Worm (Caenorhabditis elegans) whole organism, young adult: ENCODE data around the gene nra-1.

Experiments
- B0019.2 ChIP-seq: fragments of 200-800 bp; sonication (Bioruptor generic); conservative IDR thresholded peaks from 2 replicates; pipeline ENCODE4 v1.3.6; 2022; ENCODE audit warnings: missing genetic modification reagents, missing genetic modification characterization, missing compliant biosample characterization
- C06A6.2 ChIP-seq: fragments of 200-800 bp; sonication (Bioruptor generic); conservative IDR thresholded peaks from 2 replicates; pipeline ENCODE4 v1.3.6; 2022; ENCODE audit warnings: missing genetic modification characterization, missing compliant biosample characterization
- F22D6.2 ChIP-seq: sonication (generic microtip); optimal IDR thresholded peaks from 2 replicates; lab custom pipeline; 2016; ENCODE audit warnings: mild to moderate bottlenecking, missing genetic modification characterization, missing compliant biosample characterization
- F33H1.4 ChIP-seq: fragments of 200-800 bp; sonication (Bioruptor generic); IDR thresholded peaks from 2 replicates; pipeline ENCODE4 v1.3.6; 2022; ENCODE audit warnings: missing genetic modification reagents, missing genetic modification characterization, missing compliant biosample characterization
- F52B5.7 ChIP-seq: sonication (generic microtip); optimal IDR thresholded peaks from 2 replicates; lab custom pipeline; 2016; ENCODE audit warnings: mild to moderate bottlenecking, missing genetic modification characterization, missing compliant biosample characterization
- K11D2.4 ChIP-seq: fragments of 200-800 bp; sonication (Bioruptor generic); IDR thresholded peaks from 2 replicates; pipeline ENCODE4 v1.3.6; 2022; ENCODE audit warnings: missing genetic modification reagents, missing genetic modification characterization, missing compliant biosample characterization
- Y53F4B.3 ChIP-seq: fragments of 200-800 bp; sonication (Bioruptor generic); IDR thresholded peaks from 2 replicates; pipeline ENCODE4 v1.3.6; 2022; ENCODE audit warnings: missing genetic modification reagents, missing genetic modification characterization, missing compliant biosample characterization
- ZK185.1 ChIP-seq: sonication (generic microtip); optimal IDR thresholded peaks from 2 replicates; lab custom pipeline; 2016; ENCODE audit warnings: mild to moderate bottlenecking, missing genetic modification characterization, missing compliant biosample characterization; ENCODE audit not compliant: poor library complexity, severe bottlenecking
- attf-3 ChIP-seq: fragments of 200-800 bp; sonication (Bioruptor generic); conservative IDR thresholded peaks from 2 replicates; pipeline ENCODE4 v1.3.6; 2022; ENCODE audit warnings: missing genetic modification reagents, missing genetic modification characterization, missing compliant biosample characterization
- bed-1 ChIP-seq: fragments of 200-800 bp; sonication (Bioruptor generic); IDR thresholded peaks from 2 replicates; pipeline ENCODE4 v1.3.6; 2022; ENCODE audit warnings: missing genetic modification reagents, missing genetic modification characterization, missing compliant biosample characterization
- bed-2 ChIP-seq: fragments of 200-800 bp; sonication (Bioruptor generic); IDR thresholded peaks from 2 replicates; pipeline ENCODE4 v1.3.6; 2022; ENCODE audit warnings: missing genetic modification reagents, missing genetic modification characterization, missing compliant biosample characterization
- cebp-2 ChIP-seq: fragments of 200-800 bp; sonication (Bioruptor generic); IDR thresholded peaks from 2 replicates; pipeline ENCODE4 v1.3.6; 2022; ENCODE audit warnings: missing genetic modification characterization, missing compliant biosample characterization
- ceh-100 ChIP-seq: fragments of 200-800 bp; sonication (Bioruptor generic); IDR thresholded peaks from 2 replicates; pipeline ENCODE4 v1.3.6; 2022; ENCODE audit warnings: missing genetic modification reagents, missing genetic modification characterization, missing compliant biosample characterization
- ceh-58 ChIP-seq: fragments of 200-800 bp; sonication (Bioruptor generic); IDR thresholded peaks from 2 replicates; pipeline ENCODE4 v1.3.6; 2022; ENCODE audit warnings: missing genetic modification characterization, missing compliant biosample characterization
- ceh-79 ChIP-seq: sonication (generic microtip); optimal IDR thresholded peaks from 2 replicates; lab custom pipeline; 2017; ENCODE audit warnings: mild to moderate bottlenecking, missing genetic modification characterization, missing compliant biosample characterization
- ceh-91 ChIP-seq: fragments of 200-800 bp; sonication (Bioruptor generic); IDR thresholded peaks from 2 replicates; pipeline ENCODE4 v1.3.6; 2022; ENCODE audit warnings: missing genetic modification reagents, missing genetic modification characterization, missing compliant biosample characterization
- dpl-1 ChIP-seq: fragments of 150-350 bp; optimal IDR thresholded peaks from 2 replicates; lab custom pipeline; 2014; ENCODE audit warnings: missing biosample characterization, missing genetic modification reagents, missing genetic modification characterization
- ekl-4 ChIP-seq: fragments of 200-800 bp; sonication (Bioruptor generic); IDR thresholded peaks from 2 replicates; pipeline ENCODE4 v1.3.6; 2022; ENCODE audit warnings: missing genetic modification reagents, missing genetic modification characterization, missing compliant biosample characterization
- hlh-12 ChIP-seq: sonication (generic microtip); optimal IDR thresholded peaks from 2 replicates; lab custom pipeline; 2016; ENCODE audit warnings: missing genetic modification characterization, missing compliant biosample characterization
- hmg-20 ChIP-seq: fragments of 200-800 bp; sonication (Bioruptor generic); IDR thresholded peaks from 2 replicates; pipeline ENCODE4 v1.3.6; 2022; ENCODE audit warnings: missing genetic modification reagents, missing genetic modification characterization, missing compliant biosample characterization
- let-607 ChIP-seq, 2 experiments: fragments of 200-800 bp in 1 of 2; sonication (Bioruptor generic) in 1 of 2; sonication (generic microtip) in 1 of 2; optimal IDR thresholded peaks; 2 replicates each; lab custom pipeline; 2016 to 2018; ENCODE audit warnings: mild to moderate bottlenecking in 2 of 2, missing compliant biosample characterization in 2 of 2, missing genetic modification characterization in 2 of 2, moderate library complexity in 2 of 2, missing genotype in 1 of 2
- lin-40 ChIP-seq: sonication (generic microtip); optimal IDR thresholded peaks from 2 replicates; lab custom pipeline; 2016; ENCODE audit warnings: missing genetic modification characterization, mild to moderate bottlenecking, missing compliant biosample characterization, missing genotype, missing genetic modification reagents
- lin-54 ChIP-seq: fragments of 200-800 bp; sonication (Bioruptor generic); optimal IDR thresholded peaks from 2 replicates; lab custom pipeline; 2018; ENCODE audit warnings: mild to moderate bottlenecking, missing genetic modification characterization, missing compliant biosample characterization
- nhr-80 ChIP-seq: sonication (generic microtip); optimal IDR thresholded peaks from 2 replicates; lab custom pipeline; 2016; ENCODE audit warnings: missing genetic modification characterization, missing compliant biosample characterization
- nhr-90 ChIP-seq: sonication (generic microtip); optimal IDR thresholded peaks from 2 replicates; lab custom pipeline; 2016; ENCODE audit warnings: missing genotype, mild to moderate bottlenecking, missing genetic modification characterization, missing compliant biosample characterization
- pha-4 ChIP-seq: fragments of 150-350 bp; sonication (generic microtip); optimal IDR thresholded peaks from 2 replicates; lab custom pipeline; 2014; ENCODE audit warnings: missing biosample characterization, missing genetic modification reagents, missing genetic modification characterization
- repo-1 ChIP-seq: sonication (generic microtip); optimal IDR thresholded peaks from 2 replicates; lab custom pipeline; 2017; ENCODE audit warnings: mild to moderate bottlenecking, missing genetic modification characterization, missing compliant biosample characterization
- rpc-1 ChIP-seq, 2 experiments: fragments of 150-350 bp in 1 of 2; sonication (generic microtip) in 1 of 2; optimal IDR thresholded peaks; 2 replicates each; lab custom pipeline; 2014 to 2018; ENCODE audit warnings: missing biosample characterization in 1 of 2, missing genetic modification characterization in 1 of 2, missing genetic modification reagents in 1 of 2, missing genotype in 1 of 2
- sdz-38 ChIP-seq: sonication (generic microtip); optimal IDR thresholded peaks from 2 replicates; lab custom pipeline; 2016; ENCODE audit warnings: missing genotype, missing genetic modification characterization, missing compliant biosample characterization
- snpc-1.1 ChIP-seq: sonication (generic microtip); optimal IDR thresholded peaks from 2 replicates; lab custom pipeline; 2017; ENCODE audit warnings: missing genetic modification characterization, mild to moderate bottlenecking, missing compliant biosample characterization, antibody characterized with exemption, moderate library complexity, missing genotype, missing genetic modification reagents; ENCODE audit not compliant: insufficient read depth
- snpc-3.4 ChIP-seq: sonication (generic microtip); optimal IDR thresholded peaks from 2 replicates; lab custom pipeline; 2017; ENCODE audit warnings: missing genetic modification characterization, mild to moderate bottlenecking, missing compliant biosample characterization, antibody characterized with exemption, moderate library complexity, missing genotype, missing genetic modification reagents
- tbp1 ChIP-seq: fragments of 200-800 bp; sonication (Bioruptor generic); optimal IDR thresholded peaks from 2 replicates; lab custom pipeline; 2018; ENCODE audit warnings: mild to moderate bottlenecking, missing genetic modification characterization, missing compliant biosample characterization
- tbx-9 ChIP-seq: sonication (generic microtip); optimal IDR thresholded peaks from 2 replicates; lab custom pipeline; 2016; ENCODE audit warnings: borderline replicate concordance, missing genetic modification characterization, inconsistent platforms, missing compliant biosample characterization
- ztf-18 ChIP-seq: sonication (generic microtip); optimal IDR thresholded peaks from 2 replicates; lab custom pipeline; 2016; ENCODE audit warnings: missing genotype, mild to moderate bottlenecking, missing genetic modification characterization, missing compliant biosample characterization

nra-1 gene

DNA sequence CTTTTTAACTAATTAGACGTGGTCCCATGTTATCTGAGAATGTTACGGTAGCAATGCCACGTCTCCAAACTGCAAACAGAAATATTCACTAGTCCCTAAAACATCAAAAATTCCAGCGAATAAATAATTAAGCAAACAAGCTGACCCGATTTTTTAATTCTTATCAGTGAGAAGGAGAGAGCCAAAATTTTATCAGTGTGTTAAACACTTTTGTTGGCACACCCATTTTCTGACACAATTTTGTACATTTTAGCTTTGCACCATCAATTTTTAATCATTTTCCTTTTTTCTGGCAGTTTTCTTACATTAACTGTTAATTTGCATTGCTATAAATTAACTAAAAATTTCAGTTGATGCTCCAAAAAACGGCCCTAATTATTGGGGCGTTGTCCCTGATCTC is 36.4 kb upstream of the nra-1 start, which contains the start of gene C49C3.4:
C49C3.4 (plus strand) TSS at position 351 of the 400 bp plus-strand sequence.
- no peak for TF ChIP-seq K11D2.4
- no peak for TF ChIP-seq F52B5.7 (tag; lab: Kevin White, UChicago)
- peak; percentile 56 for TF ChIP-seq nhr-80 (tag; lab: Kevin White, UChicago)

DNA sequence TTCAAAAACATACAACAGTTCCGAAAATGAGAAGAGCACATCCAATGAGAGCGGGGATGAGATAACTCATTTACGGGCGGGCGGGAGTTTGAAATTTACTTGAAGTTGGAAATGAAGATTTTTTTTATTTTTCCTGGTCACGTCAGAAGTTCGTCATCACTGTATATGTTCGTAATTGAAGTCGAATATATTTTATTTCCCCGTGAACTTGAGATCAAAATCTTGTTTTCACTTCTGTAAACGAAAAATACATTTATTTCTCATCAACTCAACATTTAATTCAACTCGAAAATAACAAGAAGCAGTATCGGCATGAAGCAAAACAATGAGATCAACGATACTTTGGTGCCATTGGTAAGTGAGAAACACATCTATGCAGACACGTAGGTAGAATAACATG is 32.4 kb upstream of the nra-1 start, which contains the start of gene C49C3.20:
C49C3.20 (minus strand) TSS at position 101 of the 400 bp plus-strand sequence.
- TF ChIP-seq pha-4 (tag; lab: Kevin White, UChicago), result no peak
- no peak for TF ChIP-seq ceh-79 (tag; lab: Kevin White, UChicago)
- no peak for TF ChIP-seq bed-2 (GFP tag; lab: Robert Waterston, UW)
- TF ChIP-seq ceh-91 (GFP tag; lab: Robert Waterston, UW), result no peak
- no peak for TF ChIP-seq dpl-1
- no peak for TF ChIP-seq lin-54 (GFP tag; lab: Kevin White, UChicago)
- TF ChIP-seq hlh-12 (tag; lab: Kevin White, UChicago), result no peak
- no peak for TF ChIP-seq ztf-18 (tag; lab: Kevin White, UChicago)
- no peak for TF ChIP-seq nhr-80 (tag; lab: Kevin White, UChicago)
- TF ChIP-seq tbx-9 (tag; lab: Kevin White, UChicago), result no peak
- no peak for TF ChIP-seq Y53F4B.3
- TF ChIP-seq lin-40, result no peak
- TF ChIP-seq tbp1 (GFP tag; lab: Kevin White, UChicago), result no peak
- TF ChIP-seq ekl-4 (GFP tag; lab: Robert Waterston, UW), result no peak
- TF ChIP-seq snpc-3.4 (tag; lab: Kevin White, UChicago), result no peak
- TF ChIP-seq F22D6.2 (tag; lab: Kevin White, UChicago), result no peak
- TF ChIP-seq nhr-90 (tag; lab: Kevin White, UChicago), result no peak

DNA sequence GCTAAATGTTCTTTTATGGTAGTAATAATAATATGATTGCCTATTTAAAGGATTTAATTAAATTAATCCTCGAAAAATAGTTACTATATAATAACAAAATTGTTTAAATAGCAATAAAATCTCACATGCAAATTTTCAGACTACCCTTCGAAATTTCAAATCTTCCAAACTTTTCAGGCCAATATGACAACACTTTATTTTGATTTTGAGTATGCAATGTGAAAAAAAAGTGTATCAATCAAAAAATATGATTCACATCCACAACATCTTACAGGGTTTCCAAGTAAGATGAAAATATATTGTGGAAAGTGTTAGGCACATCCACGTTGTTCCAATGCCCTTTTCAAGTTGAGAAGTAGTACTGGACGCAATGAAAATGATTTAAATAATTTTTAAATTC is 27.8 kb upstream of the nra-1 start, which contains the start of gene snf-9:
snf-9 (plus strand) TSS at position 301 of the 400 bp plus-strand sequence.
- TF ChIP-seq attf-3 (GFP tag; lab: Robert Waterston, UW) (no peak), K11D2.4 (no peak), sdz-38 (tag; lab: Kevin White, UChicago) (no peak), repo-1 (tag; lab: Kevin White, UChicago) (no peak), ceh-100 (no peak), ekl-4 (GFP tag; lab: Robert Waterston, UW) (no peak)
- TF ChIP-seq, all 124 proteins: peak for 0

DNA sequence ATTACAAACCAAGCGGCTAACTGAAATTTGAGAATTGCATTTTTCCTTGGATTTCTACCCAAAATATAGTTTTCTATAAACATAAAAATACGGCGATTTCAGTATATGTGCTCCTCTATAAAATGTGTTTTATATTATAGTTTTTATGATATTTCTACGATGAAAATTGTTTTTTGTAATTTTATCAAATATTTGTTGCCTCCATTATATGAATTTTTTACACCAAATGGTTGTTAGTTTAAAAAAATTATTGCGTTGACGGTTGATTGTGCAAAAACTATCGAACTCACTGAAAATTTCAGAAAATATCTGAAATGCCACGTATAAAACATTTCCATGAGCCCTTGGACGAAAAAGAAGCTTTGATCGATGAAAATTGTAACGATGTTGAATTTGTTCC is 24.2 kb upstream of the nra-1 start, which contains the start of gene T28F3.9:
T28F3.9 (plus strand) TSS at position 301 of the 400 bp plus-strand sequence.
- TF ChIP-seq let-607 (tag; optimal IDR thresholded peaks at IDR 0.05; lab: Kevin White, UChicago) (no peak), cebp-2 (no peak), rpc-1 (optimal IDR thresholded peaks at IDR 0.05; lab: Kevin White, UChicago) (no peak), rpc-1 (tag; optimal IDR thresholded peaks at IDR 0.05; lab: Kevin White, UChicago) (no peak), B0019.2 (GFP tag; lab: Robert Waterston, UW) (no peak), ZK185.1 (tag; lab: Kevin White, UChicago) (no peak), snpc-1.1 (no peak), hmg-20 (GFP tag; lab: Robert Waterston, UW) (no peak), ceh-91 (GFP tag; lab: Robert Waterston, UW) (no peak), F33H1.4 (GFP tag; lab: Robert Waterston, UW) (no peak), bed-1 (GFP tag; lab: Robert Waterston, UW) (no peak), ceh-58 (GFP tag; lab: Robert Waterston, UW) (no peak), C06A6.2 (GFP tag; lab: Robert Waterston, UW) (no peak)
